Worm (Caenorhabditis elegans) whole organism, late embryonic: Measurements from ENCODE around the gene str-37.
A peak's percentile ranks its signal among the peaks of the same experiment; 100 is the strongest.

Experiments
- C38D4.7 ChIP-seq: fragments of 200-800 bp; sonication (Bioruptor generic); optimal IDR thresholded peaks from 2 replicates; lab custom pipeline; 2018; ENCODE audit warnings: mild to moderate bottlenecking, missing genetic modification characterization, moderate library complexity, missing compliant biosample characterization
- F13H6.1 ChIP-seq: sonication (generic microtip); optimal IDR thresholded peaks from 2 replicates; lab custom pipeline; 2016; ENCODE audit warnings: missing genetic modification characterization, missing compliant biosample characterization
- K09A11.1 ChIP-seq: sonication (generic microtip); optimal IDR thresholded peaks from 2 replicates; lab custom pipeline; 2017; ENCODE audit warnings: antibody characterized with exemption, mild to moderate bottlenecking, missing genetic modification characterization, missing compliant biosample characterization; ENCODE audit not compliant: insufficient read depth
- T23F11.4 ChIP-seq: fragments of 200-800 bp; sonication (Bioruptor generic); optimal IDR thresholded peaks from 2 replicates; lab custom pipeline; 2018; ENCODE audit warnings: mild to moderate bottlenecking, missing genetic modification characterization, missing compliant biosample characterization
- ahr-1 ChIP-seq: sonication (generic microtip); optimal IDR thresholded peaks from 2 replicates; lab custom pipeline; 2016; ENCODE audit warnings: missing genetic modification characterization, missing compliant biosample characterization
- ama-1 ChIP-seq: fragments of 150-350 bp; optimal IDR thresholded peaks from 2 replicates; lab custom pipeline; 2014
- ceh-14 ChIP-seq: sonication (generic microtip); optimal IDR thresholded peaks from 2 replicates; lab custom pipeline; 2016; ENCODE audit warnings: missing genotype, missing genetic modification characterization, missing compliant biosample characterization
- ceh-18 ChIP-seq: sonication (generic microtip); optimal IDR thresholded peaks from 2 replicates; lab custom pipeline; 2016; ENCODE audit warnings: missing genetic modification characterization, missing compliant biosample characterization
- ceh-19 ChIP-seq: fragments of 200-800 bp; sonication (Bioruptor generic); optimal IDR thresholded peaks from 2 replicates; lab custom pipeline; 2018; ENCODE audit warnings: mild to moderate bottlenecking, missing genetic modification characterization, missing compliant biosample characterization
- ceh-22 ChIP-seq: sonication (generic microtip); optimal IDR thresholded peaks from 2 replicates; lab custom pipeline; 2017; ENCODE audit warnings: missing biosample characterization, missing genetic modification characterization
- ceh-24 ChIP-seq: sonication (generic microtip); optimal IDR thresholded peaks from 2 replicates; lab custom pipeline; 2016; ENCODE audit warnings: mild to moderate bottlenecking, missing genetic modification characterization, missing compliant biosample characterization
- ceh-30 ChIP-seq: fragments of 150-350 bp; optimal IDR thresholded peaks from 2 replicates; lab custom pipeline; 2014; ENCODE audit warnings: missing biosample characterization, missing genetic modification characterization
- ceh-45 ChIP-seq: fragments of 200-800 bp; sonication (Bioruptor generic); IDR thresholded peaks from 2 replicates; pipeline ENCODE4 v1.3.6; 2022; ENCODE audit warnings: missing genetic modification reagents, missing genetic modification characterization, missing compliant biosample characterization
- ceh-48 ChIP-seq: sonication (generic microtip); optimal IDR thresholded peaks from 2 replicates; lab custom pipeline; 2016; ENCODE audit warnings: missing genetic modification characterization, inconsistent platforms, missing compliant biosample characterization
- ceh-9 ChIP-seq: sonication (generic microtip); optimal IDR thresholded peaks from 2 replicates; lab custom pipeline; 2016; ENCODE audit warnings: mild to moderate bottlenecking, missing genetic modification characterization, inconsistent platforms, missing compliant biosample characterization
- elt-2 ChIP-seq: sonication (generic microtip); optimal IDR thresholded peaks from 2 replicates; lab custom pipeline; 2016; ENCODE audit warnings: missing genetic modification reagents, missing genetic modification characterization, missing compliant biosample characterization
- elt-4 ChIP-seq: sonication (generic microtip); optimal IDR thresholded peaks from 2 replicates; lab custom pipeline; 2016; ENCODE audit warnings: missing genetic modification characterization, missing compliant biosample characterization
- eyg-1 ChIP-seq: sonication (generic microtip); optimal IDR thresholded peaks from 2 replicates; lab custom pipeline; 2016; ENCODE audit warnings: missing genotype, missing genetic modification characterization, missing compliant biosample characterization
- gmeb-2 ChIP-seq: sonication (generic microtip); optimal IDR thresholded peaks from 2 replicates; lab custom pipeline; 2016; ENCODE audit warnings: missing genetic modification characterization, inconsistent platforms, missing compliant biosample characterization
- hlh-13 ChIP-seq: fragments of 200-800 bp; sonication (Bioruptor generic); optimal IDR thresholded peaks from 2 replicates; lab custom pipeline; 2018; ENCODE audit warnings: mild to moderate bottlenecking, missing genetic modification characterization, missing compliant biosample characterization
- hlh-6 ChIP-seq: sonication (generic microtip); optimal IDR thresholded peaks from 2 replicates; lab custom pipeline; 2016; ENCODE audit warnings: missing genotype, missing genetic modification characterization, missing compliant biosample characterization
- mec-3 ChIP-seq: sonication (generic microtip); optimal IDR thresholded peaks from 2 replicates; lab custom pipeline; 2016; ENCODE audit warnings: borderline replicate concordance, missing genetic modification characterization, missing compliant biosample characterization
- nfya-1 ChIP-seq: sonication (generic microtip); optimal IDR thresholded peaks from 2 replicates; lab custom pipeline; 2017; ENCODE audit warnings: missing genetic modification characterization, mild to moderate bottlenecking, missing compliant biosample characterization, antibody characterized with exemption, moderate library complexity
- nhr-232 ChIP-seq: sonication (generic microtip); optimal IDR thresholded peaks from 2 replicates; lab custom pipeline; 2016; ENCODE audit warnings: missing genetic modification characterization, missing compliant biosample characterization
- pax-1 ChIP-seq: fragments of 150-350 bp; optimal IDR thresholded peaks from 2 replicates; lab custom pipeline; 2014; ENCODE audit warnings: missing biosample characterization, missing genetic modification characterization
- pha-2 ChIP-seq: sonication (generic microtip); optimal IDR thresholded peaks from 2 replicates; lab custom pipeline; 2017; ENCODE audit warnings: mild to moderate bottlenecking, missing genetic modification characterization, missing compliant biosample characterization
- ref-2 ChIP-seq: sonication (generic microtip); optimal IDR thresholded peaks from 2 replicates; lab custom pipeline; 2016; ENCODE audit warnings: missing genetic modification characterization, missing compliant biosample characterization
- rnt-1 ChIP-seq: sonication (generic microtip); optimal IDR thresholded peaks from 2 replicates; lab custom pipeline; 2016; ENCODE audit warnings: missing genetic modification characterization, missing compliant biosample characterization
- sox-2 ChIP-seq: fragments of 200-800 bp; sonication (Bioruptor generic); IDR thresholded peaks from 2 replicates; pipeline ENCODE4 v1.3.6; 2022; ENCODE audit warnings: missing genetic modification reagents, missing genetic modification characterization, missing compliant biosample characterization
- sox-4 ChIP-seq: sonication (generic microtip); optimal IDR thresholded peaks from 2 replicates; lab custom pipeline; 2017; ENCODE audit warnings: mild to moderate bottlenecking, missing genetic modification characterization, inconsistent platforms, missing compliant biosample characterization
- ttx-3 ChIP-seq: sonication (generic microtip); optimal IDR thresholded peaks from 2 replicates; lab custom pipeline; 2016; ENCODE audit warnings: missing genetic modification reagents, missing genetic modification characterization, missing compliant biosample characterization
- unc-3 ChIP-seq, 2 experiments: fragments of 200-800 bp in 1 of 2; sonication (Bioruptor generic) in 1 of 2; sonication (generic microtip) in 1 of 2; conservative IDR thresholded peaks in 1 of 2; optimal IDR thresholded peaks in 1 of 2; 2 replicates each; pipeline versions ENCODE4 v1.3.6 to Lab custom; 2016 to 2022; ENCODE audit warnings: missing compliant biosample characterization in 2 of 2, missing genetic modification characterization in 2 of 2, missing genetic modification reagents in 1 of 2
- unc-42 ChIP-seq: sonication (generic microtip); optimal IDR thresholded peaks from 2 replicates; lab custom pipeline; 2016; ENCODE audit warnings: missing genotype, missing genetic modification characterization, missing compliant biosample characterization
- unc-55 ChIP-seq: sonication (generic microtip); optimal IDR thresholded peaks from 2 replicates; lab custom pipeline; 2017; ENCODE audit warnings: missing biosample characterization, missing genetic modification reagents, missing genetic modification characterization

str-37 gene

DNA sequence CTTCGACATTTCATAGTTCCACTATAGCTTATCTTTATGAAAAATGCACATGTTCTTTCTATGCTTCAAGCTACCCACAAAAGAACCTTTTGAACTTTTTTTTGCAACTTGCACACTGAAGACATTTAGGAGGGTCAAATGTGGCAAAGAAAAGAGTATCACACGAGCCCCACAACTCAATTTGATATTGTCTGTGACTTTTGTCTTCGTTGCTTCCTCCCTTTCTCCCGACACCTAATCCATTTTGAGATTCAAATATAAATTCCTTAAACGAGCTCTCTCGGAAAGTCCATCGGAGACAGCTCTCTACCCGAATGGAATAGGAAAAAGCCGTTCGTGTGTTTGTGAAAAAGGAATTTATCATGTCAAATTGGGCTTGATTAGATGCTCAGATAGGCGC, 22.7 kb downstream of the str-37 start:
- TF ChIP-seq nhr-232 (tag; lab: Kevin White, UChicago) (no peak), ceh-22 (tag; lab: Kevin White, UChicago) (no peak), ceh-18 (tag; lab: Kevin White, UChicago) (no peak), ama-1 (lab: Kevin White, UChicago) (no peak), ceh-9 (tag; lab: Kevin White, UChicago) (no peak), rnt-1 (tag; lab: Kevin White, UChicago) (no peak), nfya-1 (tag; lab: Kevin White, UChicago) (no peak), ref-2 (no peak), unc-42 (tag; lab: Kevin White, UChicago) (no peak), elt-2 (no peak)

DNA sequence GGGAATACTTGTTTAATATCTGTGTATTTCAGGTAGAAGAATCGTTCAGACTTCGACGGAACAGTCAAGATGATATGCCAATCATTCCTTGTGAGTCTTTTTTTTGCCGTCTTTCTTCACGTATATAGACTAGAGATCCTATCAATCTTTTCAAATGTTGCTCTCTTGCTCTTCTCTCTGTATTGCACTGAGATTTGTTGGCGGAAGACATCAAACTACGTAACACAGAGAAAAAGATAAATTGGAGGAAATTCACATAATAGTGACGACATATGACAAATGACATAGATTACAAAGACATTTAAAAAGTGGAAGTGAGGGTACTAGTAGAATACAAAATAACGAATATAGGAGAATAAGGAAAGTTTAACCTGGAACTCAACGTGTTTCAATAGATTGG, 24.2 kb downstream of the str-37 start:
- TF ChIP-seq mec-3 (tag; lab: Kevin White, UChicago): no peak
- TF ChIP-seq unc-55 (GFP tag; lab: Kevin White, UChicago): peak; percentile 31

DNA sequence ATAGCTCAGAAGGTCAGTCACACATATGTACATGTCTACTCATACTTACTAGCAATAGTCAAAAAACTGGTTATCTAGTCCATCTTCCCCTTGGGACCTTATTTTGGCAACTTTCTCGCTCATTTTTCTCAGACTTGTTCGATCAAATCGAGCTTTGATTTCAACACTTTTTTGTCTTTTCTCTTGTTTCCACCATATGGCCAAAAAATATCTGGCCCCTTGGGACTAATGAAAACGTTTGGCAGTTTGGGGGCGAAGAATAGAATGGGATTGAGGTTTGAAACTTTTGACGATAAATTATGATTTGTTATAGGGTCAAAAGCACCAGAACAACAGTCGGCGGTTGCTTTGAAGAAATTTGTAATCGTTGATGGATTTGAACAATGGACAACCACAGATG, 24.9 kb downstream of the str-37 start:
- TF ChIP-seq unc-3 (GFP tag; conservative IDR thresholded peaks at IDR 0.05; lab: Robert Waterston, UW) (no peak), unc-3 (tag; optimal IDR thresholded peaks at IDR 0.05; lab: Kevin White, UChicago) (no peak), pha-2 (tag; lab: Kevin White, UChicago) (no peak), elt-2 (no peak), ceh-30 (tag; lab: Kevin White, UChicago) (no peak), hlh-13 (GFP tag; lab: Kevin White, UChicago) (no peak), sox-2 (GFP tag; lab: Robert Waterston, UW) (no peak), F13H6.1 (tag; lab: Kevin White, UChicago) (no peak), ceh-24 (tag; lab: Kevin White, UChicago) (no peak), ceh-14 (no peak), gmeb-2 (tag; lab: Kevin White, UChicago) (no peak), ref-2 (no peak), sox-4 (tag; lab: Kevin White, UChicago) (no peak), nhr-232 (tag; lab: Kevin White, UChicago) (no peak), ceh-48 (no peak), C38D4.7 (no peak), ceh-18 (tag; lab: Kevin White, UChicago) (no peak), ceh-45 (GFP tag; lab: Robert Waterston, UW) (no peak), hlh-6 (tag; lab: Kevin White, UChicago) (no peak), T23F11.4 (no peak), ahr-1 (tag; lab: Kevin White, UChicago) (no peak)

DNA sequence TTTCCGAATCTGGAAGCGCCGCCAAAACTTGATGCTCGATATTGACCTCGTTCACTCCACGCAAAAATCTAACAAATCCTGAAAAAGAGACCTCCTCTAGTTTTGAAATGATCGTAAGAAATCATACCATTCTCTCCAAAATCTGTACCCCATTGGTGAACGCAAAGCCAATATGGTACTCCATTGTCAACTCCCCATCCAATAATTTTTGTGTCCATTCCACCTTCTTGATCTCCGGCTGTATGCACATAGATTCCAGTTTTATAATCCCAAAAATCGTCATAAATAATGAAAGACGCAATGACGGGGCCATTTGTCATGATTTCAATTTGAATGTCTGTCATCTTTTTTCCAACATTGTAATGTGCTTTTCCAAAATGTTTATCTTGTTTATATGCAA, 28.6 kb downstream of the str-37 start:
- TF ChIP-seq pax-1 (tag; lab: Kevin White, UChicago) (no peak), ceh-22 (tag; lab: Kevin White, UChicago) (no peak), eyg-1 (tag; lab: Kevin White, UChicago) (no peak), ttx-3 (tag; lab: Kevin White, UChicago) (no peak), elt-2 (no peak), elt-4 (no peak), ceh-19 (no peak), F13H6.1 (tag; lab: Kevin White, UChicago) (no peak), K09A11.1 (tag; lab: Kevin White, UChicago) (no peak), hlh-6 (tag; lab: Kevin White, UChicago) (no peak), ahr-1 (tag; lab: Kevin White, UChicago) (no peak), ceh-9 (tag; lab: Kevin White, UChicago) (no peak)
- TF ChIP-seq, all 69 proteins: peak for 0
